Comparison of ENCODE assay signal across 1 fruit fly cellular context in genomic region chrX:1322214-1322613, dm6.
TF ChIP-seq lines count a peak whose summit lies in the region.

Gene DAAM, minus strand, starts transcription at chrX:1322362.

TF ChIP-seq in whole organism, embryonic, 481 proteins besides CTCF, POLR2A, EP300 and RAD21 (continued from another document and continues in another):
- no peak for TF ChIP-seq B-H2 (GFP tag; optimal IDR thresholded peaks at IDR 0.05; lab: Kevin White, UChicago)
- TF ChIP-seq nerfin-2 (GFP tag; IDR thresholded peaks at IDR 0.05; lab: Robert Waterston, UW; ENCODE audit: partially characterized antibody): peak; percentile 59; the same call in 1 of the 2 replicates
- peak; percentile 18 for TF ChIP-seq cwo (GFP tag; optimal IDR thresholded peaks at IDR 0.05; lab: Kevin White, UChicago)
- TF ChIP-seq bab2 (GFP tag; optimal IDR thresholded peaks at IDR 0.05; lab: Kevin White, UChicago): no peak
- TF ChIP-seq HmgZ (tag; optimal IDR thresholded peaks at IDR 0.05; lab: Kevin White, UChicago): peak; percentile 85
- no peak for TF ChIP-seq Asciz (GFP tag; optimal IDR thresholded peaks at IDR 0.05; lab: Kevin White, UChicago)
- peak; percentile 29 for TF ChIP-seq emc (GFP tag; optimal IDR thresholded peaks at IDR 0.05; lab: Kevin White, UChicago)
- TF ChIP-seq Scr (GFP tag; IDR thresholded peaks at IDR 0.05; lab: Robert Waterston, UW; ENCODE audit: partially characterized antibody): 0 out of 2 replicates have a peak, but pooled peaks have one; percentile 29
- TF ChIP-seq ato (GFP tag; IDR thresholded peaks at IDR 0.05; lab: Robert Waterston, UW; ENCODE audit: partially characterized antibody): 0 out of 2 replicates have a peak, but pooled peaks have one; percentile 20
- peak; percentile 1 for TF ChIP-seq mam (GFP tag; optimal IDR thresholded peaks at IDR 0.05; lab: Kevin White, UChicago)
- TF ChIP-seq CG34376 (GFP tag; optimal IDR thresholded peaks at IDR 0.05; lab: Kevin White, UChicago): peak; percentile 66
- peak; percentile 52; the same call in 1 of the 2 replicates for TF ChIP-seq CG42726 (GFP tag; IDR thresholded peaks at IDR 0.05; lab: Robert Waterston, UW; ENCODE audit: partially characterized antibody)
- TF ChIP-seq da (GFP tag; optimal IDR thresholded peaks at IDR 0.05; lab: Kevin White, UChicago): no peak
- peak; percentile 14 for TF ChIP-seq CG15269 (tag; optimal IDR thresholded peaks at IDR 0.05; lab: Kevin White, UChicago)
- peak; percentile 75 for TF ChIP-seq ci (GFP tag; IDR thresholded peaks at IDR 0.05; lab: Robert Waterston, UW)
- no peak for TF ChIP-seq gem (tag; optimal IDR thresholded peaks at IDR 0.05; lab: Kevin White, UChicago)
- TF ChIP-seq CG10321 (GFP tag; IDR thresholded peaks at IDR 0.05; lab: Robert Waterston, UW): no peak
- no peak for TF ChIP-seq wor (GFP tag; IDR thresholded peaks at IDR 0.05; lab: Robert Waterston, UW)
- peak; percentile 59 for TF ChIP-seq CG7987 (GFP tag; optimal IDR thresholded peaks at IDR 0.05; lab: Kevin White, UChicago)
- TF ChIP-seq CG16813 (GFP tag; IDR thresholded peaks at IDR 0.05; lab: Robert Waterston, UW; ENCODE audit: partially characterized antibody): 0 out of 3 replicates have a peak, but pooled peaks have one; percentile 29
- no peak for TF ChIP-seq Poxn (GFP tag; IDR thresholded peaks at IDR 0.05; lab: Robert Waterston, UW)
- TF ChIP-seq Ada2b (GFP tag; IDR thresholded peaks at IDR 0.05; lab: Robert Waterston, UW): no peak
- TF ChIP-seq CG2199 (GFP tag; IDR thresholded peaks at IDR 0.05; lab: Robert Waterston, UW): peak; percentile 80; the same call in 2 of the 3 replicates
- no peak for TF ChIP-seq CG7556 (GFP tag; optimal IDR thresholded peaks at IDR 0.05; lab: Kevin White, UChicago)
- peak; percentile 71; the same call in 1 of the 3 replicates for TF ChIP-seq CG11456 (GFP tag; IDR thresholded peaks at IDR 0.05; lab: Robert Waterston, UW)
- peak; percentile 47 for TF ChIP-seq dm (GFP tag; optimal IDR thresholded peaks at IDR 0.05; lab: Kevin White, UChicago)
- TF ChIP-seq CG2120 (GFP tag; optimal IDR thresholded peaks at IDR 0.05; lab: Kevin White, UChicago): no peak
- no peak for TF ChIP-seq CG5180 (GFP tag; optimal IDR thresholded peaks at IDR 0.05; lab: Kevin White, UChicago)
- TF ChIP-seq CG17829 (tag; optimal IDR thresholded peaks at IDR 0.05; lab: Kevin White, UChicago): peak; percentile 51
- TF ChIP-seq tgo (GFP tag; IDR thresholded peaks at IDR 0.05; lab: Robert Waterston, UW): no peak
- TF ChIP-seq Fer3 (tag; optimal IDR thresholded peaks at IDR 0.05; lab: Kevin White, UChicago): no peak
- peak; percentile 48 for TF ChIP-seq CG18619 (GFP tag; optimal IDR thresholded peaks at IDR 0.05; lab: Kevin White, UChicago)
- TF ChIP-seq CG11723 (GFP tag; optimal IDR thresholded peaks at IDR 0.05; lab: Kevin White, UChicago): peak; percentile 3
- TF ChIP-seq lov (optimal IDR thresholded peaks at IDR 0.05; lab: Kevin White, UChicago): no peak
- TF ChIP-seq lov (GFP tag; IDR thresholded peaks at IDR 0.05; lab: Robert Waterston, UW): no peak
- TF ChIP-seq onecut (GFP tag; IDR thresholded peaks at IDR 0.05; lab: Robert Waterston, UW): no peak
- no peak for TF ChIP-seq lilli (GFP tag; optimal IDR thresholded peaks at IDR 0.05; lab: Kevin White, UChicago)
- no peak for TF ChIP-seq CG12219 (GFP tag; optimal IDR thresholded peaks at IDR 0.05; lab: Kevin White, UChicago)
- no peak for TF ChIP-seq z (GFP tag; IDR thresholded peaks at IDR 0.05; lab: Robert Waterston, UW)
- peak in 1 of 2 experiments; percentile 30 for TF ChIP-seq crp (GFP tag; optimal IDR thresholded peaks at IDR 0.05; lab: Kevin White, UChicago)
- TF ChIP-seq NFAT (GFP tag; IDR thresholded peaks at IDR 0.05; lab: Robert Waterston, UW): peak; percentile 69
- TF ChIP-seq CG10209 (GFP tag; optimal IDR thresholded peaks at IDR 0.05; lab: Kevin White, UChicago): peak; percentile 20
- peak; percentile 21 for TF ChIP-seq Antp (GFP tag; optimal IDR thresholded peaks at IDR 0.05; lab: Kevin White, UChicago)
- no peak for TF ChIP-seq Stat92E (GFP tag; optimal IDR thresholded peaks at IDR 0.05; lab: Kevin White, UChicago)
- TF ChIP-seq Max (GFP tag; optimal IDR thresholded peaks at IDR 0.05; lab: Kevin White, UChicago): no peak
- peak; percentile 75 for TF ChIP-seq HmgD (GFP tag; optimal IDR thresholded peaks at IDR 0.05; lab: Kevin White, UChicago)
- TF ChIP-seq ind (GFP tag; optimal IDR thresholded peaks at IDR 0.05; lab: Kevin White, UChicago): peak; percentile 7
- TF ChIP-seq Dref (GFP tag; IDR thresholded peaks at IDR 0.05; lab: Robert Waterston, UW): peak; percentile 49
- TF ChIP-seq CG13123 (GFP tag; optimal IDR thresholded peaks at IDR 0.05; lab: Kevin White, UChicago): no peak
- TF ChIP-seq CG32767 (GFP tag; IDR thresholded peaks at IDR 0.05; lab: Robert Waterston, UW): 0 out of 2 replicates have a peak, but pooled peaks have one; percentile 23
- peak; percentile 48; the same call in 1 of the 3 replicates for TF ChIP-seq CG34422 (GFP tag; IDR thresholded peaks at IDR 0.05; lab: Robert Waterston, UW)
- no peak for TF ChIP-seq sisA (GFP tag; IDR thresholded peaks at IDR 0.05; lab: Robert Waterston, UW)
- no peak for TF ChIP-seq jigr1 (GFP tag; IDR thresholded peaks at IDR 0.05; lab: Robert Waterston, UW)
- TF ChIP-seq CG15601 (tag; optimal IDR thresholded peaks at IDR 0.05; lab: Kevin White, UChicago): peak; percentile 45
- TF ChIP-seq CG9727 (GFP tag; optimal IDR thresholded peaks at IDR 0.05; lab: Kevin White, UChicago): no peak
- no peak for TF ChIP-seq tna (GFP tag; IDR thresholded peaks at IDR 0.05; lab: Robert Waterston, UW; ENCODE audit: partially characterized antibody)
- peak; percentile 4 for TF ChIP-seq shn (GFP tag; optimal IDR thresholded peaks at IDR 0.05; lab: Kevin White, UChicago)
- TF ChIP-seq CG9609 (GFP tag; optimal IDR thresholded peaks at IDR 0.05; lab: Kevin White, UChicago): peak; percentile 20
- TF ChIP-seq sim (GFP tag; IDR thresholded peaks at IDR 0.05; lab: Robert Waterston, UW): no peak
- TF ChIP-seq CG15514 (GFP tag; optimal IDR thresholded peaks at IDR 0.05; lab: Kevin White, UChicago): peak; percentile 91
- peak; percentile 35 for TF ChIP-seq Jarid2 (GFP tag; optimal IDR thresholded peaks at IDR 0.05; lab: Kevin White, UChicago)
- peak; percentile 28; the same call in 1 of the 2 replicates for TF ChIP-seq CG17328 (GFP tag; IDR thresholded peaks at IDR 0.05; lab: Robert Waterston, UW)
- peak; percentile 65 for TF ChIP-seq bcd (GFP tag; optimal IDR thresholded peaks at IDR 0.05; lab: Kevin White, UChicago)
- no peak for TF ChIP-seq repo (GFP tag; optimal IDR thresholded peaks at IDR 0.05; lab: Kevin White, UChicago)
- TF ChIP-seq CG8089 (GFP tag; optimal IDR thresholded peaks at IDR 0.05; lab: Kevin White, UChicago): peak; percentile 7
- 0 out of 2 replicates have a peak, but pooled peaks have one; percentile 8 for TF ChIP-seq al (GFP tag; IDR thresholded peaks at IDR 0.05; lab: Robert Waterston, UW)
- 0 out of 3 replicates have a peak, but pooled peaks have one; percentile 51 for TF ChIP-seq hb (GFP tag; IDR thresholded peaks at IDR 0.05; lab: Robert Waterston, UW; ENCODE audit: partially characterized antibody)
- no peak for TF ChIP-seq CG10959 (GFP tag; IDR thresholded peaks at IDR 0.05; lab: Robert Waterston, UW)
- no peak for TF ChIP-seq Dip2 (GFP tag; IDR thresholded peaks at IDR 0.05; lab: Robert Waterston, UW)
- peak; percentile 41 for TF ChIP-seq CG9876 (GFP tag; optimal IDR thresholded peaks at IDR 0.05; lab: Kevin White, UChicago)
- peak; percentile 20 for TF ChIP-seq Xbp1 (GFP tag; optimal IDR thresholded peaks at IDR 0.05; lab: Kevin White, UChicago)
- no peak for TF ChIP-seq CG14965 (GFP tag; optimal IDR thresholded peaks at IDR 0.05; lab: Kevin White, UChicago; ENCODE audit: borderline replicate concordance)
- peak; percentile 56 for TF ChIP-seq slbo (GFP tag; IDR thresholded peaks at IDR 0.05; lab: Robert Waterston, UW)
- TF ChIP-seq CG14710 (tag; optimal IDR thresholded peaks at IDR 0.05; lab: Kevin White, UChicago): peak; percentile 57
- TF ChIP-seq D19A (tag; optimal IDR thresholded peaks at IDR 0.05; lab: Kevin White, UChicago): no peak
- peak; percentile 22; the same call in 1 of the 2 replicates for TF ChIP-seq CG11085 (GFP tag; IDR thresholded peaks at IDR 0.05; lab: Robert Waterston, UW)
- no peak for TF ChIP-seq Side (GFP tag; optimal IDR thresholded peaks at IDR 0.05; lab: Kevin White, UChicago)
- TF ChIP-seq insv (GFP tag; optimal IDR thresholded peaks at IDR 0.05; lab: Kevin White, UChicago): peak in 1 of 2 experiments; percentile 41
- no peak for TF ChIP-seq crol (GFP tag; IDR thresholded peaks at IDR 0.05; lab: Robert Waterston, UW)
- TF ChIP-seq MTF-1 (GFP tag; optimal IDR thresholded peaks at IDR 0.05; lab: Kevin White, UChicago; ENCODE audit: borderline replicate concordance): peak; percentile 26
- TF ChIP-seq Hmr (GFP tag; optimal IDR thresholded peaks at IDR 0.05; lab: Kevin White, UChicago): peak; percentile 89
- TF ChIP-seq NK7.1 (GFP tag; optimal IDR thresholded peaks at IDR 0.05; lab: Kevin White, UChicago): peak; percentile 3
- peak; percentile 29 for TF ChIP-seq zen (tag; optimal IDR thresholded peaks at IDR 0.05; lab: Kevin White, UChicago)
- no peak for TF ChIP-seq bowl (GFP tag; IDR thresholded peaks at IDR 0.05; lab: Robert Waterston, UW)
- no peak for TF ChIP-seq sima (GFP tag; optimal IDR thresholded peaks at IDR 0.05; lab: Kevin White, UChicago)
- TF ChIP-seq fd102C (GFP tag; optimal IDR thresholded peaks at IDR 0.05; lab: Kevin White, UChicago): no peak
- no peak for TF ChIP-seq dmrt99B (tag; optimal IDR thresholded peaks at IDR 0.05; lab: Kevin White, UChicago)
- TF ChIP-seq nmo (GFP tag; optimal IDR thresholded peaks at IDR 0.05; lab: Kevin White, UChicago): peak; percentile 48
- TF ChIP-seq CG4617 (GFP tag; optimal IDR thresholded peaks at IDR 0.05; lab: Kevin White, UChicago; ENCODE audit: borderline replicate concordance): no peak
- TF ChIP-seq Dip3 (GFP tag; optimal IDR thresholded peaks at IDR 0.05; lab: Kevin White, UChicago): peak; percentile 29
- no peak for TF ChIP-seq CG14667 (GFP tag; IDR thresholded peaks at IDR 0.05; lab: Robert Waterston, UW)
- peak; percentile 22; the same call in 1 of the 3 replicates for TF ChIP-seq row (GFP tag; IDR thresholded peaks at IDR 0.05; lab: Robert Waterston, UW)
- TF ChIP-seq Hand (GFP tag; optimal IDR thresholded peaks at IDR 0.05; lab: Kevin White, UChicago): no peak
- TF ChIP-seq CG10565 (GFP tag; optimal IDR thresholded peaks at IDR 0.05; lab: Kevin White, UChicago): no peak
- no peak for TF ChIP-seq yki (optimal IDR thresholded peaks at IDR 0.05; lab: Kevin White, UChicago)
- TF ChIP-seq CG10366 (GFP tag; IDR thresholded peaks at IDR 0.05; lab: Robert Waterston, UW): no peak; the same call in 1 of the 2 replicates
- peak; percentile 55 for TF ChIP-seq HLH4C (GFP tag; IDR thresholded peaks at IDR 0.05; lab: Robert Waterston, UW; ENCODE audit: partially characterized antibody)
- no peak for TF ChIP-seq Nf-YC (tag; optimal IDR thresholded peaks at IDR 0.05; lab: Kevin White, UChicago)
- peak; percentile 27; the same call in 1 of the 3 replicates for TF ChIP-seq H15 (GFP tag; IDR thresholded peaks at IDR 0.05; lab: Robert Waterston, UW)
- peak; percentile 2 for TF ChIP-seq MESR4 (GFP tag; optimal IDR thresholded peaks at IDR 0.05; lab: Kevin White, UChicago)
- TF ChIP-seq Med (GFP tag; lab: Kevin White, UChicago): peak; percentile 95
- TF ChIP-seq CG12942 (GFP tag; optimal IDR thresholded peaks at IDR 0.05; lab: Kevin White, UChicago): no peak
- TF ChIP-seq H2.0 (GFP tag; IDR thresholded peaks at IDR 0.05; lab: Robert Waterston, UW): no peak
- TF ChIP-seq CG9797 (GFP tag; optimal IDR thresholded peaks at IDR 0.05; lab: Kevin White, UChicago): peak; percentile 49
- TF ChIP-seq CG3838 (GFP tag; optimal IDR thresholded peaks at IDR 0.05; lab: Kevin White, UChicago): no peak
- peak; percentile 59 for TF ChIP-seq gfzf (GFP tag; optimal IDR thresholded peaks at IDR 0.05; lab: Kevin White, UChicago)
- TF ChIP-seq CG13624 (GFP tag; optimal IDR thresholded peaks at IDR 0.05; lab: Kevin White, UChicago): no peak
- TF ChIP-seq CG6791 (GFP tag; IDR thresholded peaks at IDR 0.05; lab: Robert Waterston, UW; ENCODE audit: partially characterized antibody): 0 out of 3 replicates have a peak, but pooled peaks have one; percentile 30
- peak; percentile 62 for TF ChIP-seq Bgb (GFP tag; IDR thresholded peaks at IDR 0.05; lab: Robert Waterston, UW; ENCODE audit: partially characterized antibody)
- TF ChIP-seq Doc3 (GFP tag; IDR thresholded peaks at IDR 0.05; lab: Robert Waterston, UW; ENCODE audit: partially characterized antibody): no peak
- TF ChIP-seq Myb (GFP tag; optimal IDR thresholded peaks at IDR 0.05; lab: Kevin White, UChicago): peak; percentile 99
- peak; percentile 9 for TF ChIP-seq nerfin-1 (tag; optimal IDR thresholded peaks at IDR 0.05; lab: Kevin White, UChicago)
- TF ChIP-seq kay (GFP tag; optimal IDR thresholded peaks at IDR 0.05; lab: Kevin White, UChicago): no peak
- TF ChIP-seq vvl (GFP tag; IDR thresholded peaks at IDR 0.05; lab: Robert Waterston, UW): peak; percentile 71
- no peak for TF ChIP-seq fru (optimal IDR thresholded peaks at IDR 0.05; lab: Kevin White, UChicago)
- no peak for TF ChIP-seq CG10147 (GFP tag; optimal IDR thresholded peaks at IDR 0.05; lab: Kevin White, UChicago)
- peak; percentile 60 for TF ChIP-seq grn (GFP tag; optimal IDR thresholded peaks at IDR 0.05; lab: Kevin White, UChicago)
- peak; percentile 12 for TF ChIP-seq org-1 (GFP tag; optimal IDR thresholded peaks at IDR 0.05; lab: Kevin White, UChicago)
- peak in 1 of 2 experiments; percentile 4 for TF ChIP-seq bsh (GFP tag; optimal IDR thresholded peaks at IDR 0.05; lab: Kevin White, UChicago)
- TF ChIP-seq Taf1 (GFP tag; IDR thresholded peaks at IDR 0.05; lab: Robert Waterston, UW): no peak
- no peak for TF ChIP-seq Drgx (GFP tag; IDR thresholded peaks at IDR 0.05; lab: Robert Waterston, UW)
- TF ChIP-seq HLH54F (GFP tag; optimal IDR thresholded peaks at IDR 0.05; lab: Kevin White, UChicago): no peak
- peak; percentile 81 for TF ChIP-seq ewg (GFP tag; optimal IDR thresholded peaks at IDR 0.05; lab: Kevin White, UChicago)
- no peak for TF ChIP-seq Oaz (GFP tag; IDR thresholded peaks at IDR 0.05; lab: Robert Waterston, UW)
- TF ChIP-seq Hey (tag; optimal IDR thresholded peaks at IDR 0.05; lab: Kevin White, UChicago): peak; percentile 38
- TF ChIP-seq psq (GFP tag; optimal IDR thresholded peaks at IDR 0.05; lab: Kevin White, UChicago): no peak
- peak; percentile 65 for TF ChIP-seq CG17186 (GFP tag; optimal IDR thresholded peaks at IDR 0.05; lab: Kevin White, UChicago)
- no peak for TF ChIP-seq stc (GFP tag; IDR thresholded peaks at IDR 0.05; lab: Robert Waterston, UW)
- no peak for TF ChIP-seq CG7357 (GFP tag; IDR thresholded peaks at IDR 0.05; lab: Robert Waterston, UW)
